Worm (Caenorhabditis elegans) whole organism, young adult: ENCODE data around the gene ppgn-1.

Experiments used
- dox-1 ChIP-seq: fragments of 200-800 bp; sonication (Bioruptor generic); IDR thresholded peaks from 2 replicates; pipeline ENCODE4 v1.3.6; 2022; ENCODE audit warnings: missing genetic modification reagents, missing genetic modification characterization, missing compliant biosample characterization
- ets-4 ChIP-seq: fragments of 200-800 bp; sonication (Bioruptor generic); optimal IDR thresholded peaks from 2 replicates; lab custom pipeline; 2018; ENCODE audit warnings: mild to moderate bottlenecking, missing genetic modification characterization, missing compliant biosample characterization
- nfyb-1 ChIP-seq: fragments of 200-800 bp; sonication (Bioruptor generic); IDR thresholded peaks from 2 replicates; pipeline ENCODE4 v1.3.6; 2022; ENCODE audit warnings: missing genetic modification reagents, missing genetic modification characterization, missing compliant biosample characterization
- nhr-179 ChIP-seq: sonication (generic microtip); optimal IDR thresholded peaks from 2 replicates; lab custom pipeline; 2016; ENCODE audit warnings: mild to moderate bottlenecking, missing genetic modification characterization, missing compliant biosample characterization
- nhr-80 ChIP-seq: sonication (generic microtip); optimal IDR thresholded peaks from 2 replicates; lab custom pipeline; 2016; ENCODE audit warnings: missing genetic modification characterization, missing compliant biosample characterization
- tlf-1 ChIP-seq: fragments of 200-800 bp; sonication (Bioruptor generic); optimal IDR thresholded peaks from 2 replicates; lab custom pipeline; 2018; ENCODE audit warnings: mild to moderate bottlenecking, missing genetic modification characterization, missing compliant biosample characterization
- zfh-2 ChIP-seq: fragments of 200-800 bp; sonication (Bioruptor generic); conservative IDR thresholded peaks from 2 replicates; pipeline ENCODE4 v1.3.6; 2022; ENCODE audit warnings: missing genetic modification reagents, missing genetic modification characterization, missing compliant biosample characterization

ppgn-1 gene

DNA sequence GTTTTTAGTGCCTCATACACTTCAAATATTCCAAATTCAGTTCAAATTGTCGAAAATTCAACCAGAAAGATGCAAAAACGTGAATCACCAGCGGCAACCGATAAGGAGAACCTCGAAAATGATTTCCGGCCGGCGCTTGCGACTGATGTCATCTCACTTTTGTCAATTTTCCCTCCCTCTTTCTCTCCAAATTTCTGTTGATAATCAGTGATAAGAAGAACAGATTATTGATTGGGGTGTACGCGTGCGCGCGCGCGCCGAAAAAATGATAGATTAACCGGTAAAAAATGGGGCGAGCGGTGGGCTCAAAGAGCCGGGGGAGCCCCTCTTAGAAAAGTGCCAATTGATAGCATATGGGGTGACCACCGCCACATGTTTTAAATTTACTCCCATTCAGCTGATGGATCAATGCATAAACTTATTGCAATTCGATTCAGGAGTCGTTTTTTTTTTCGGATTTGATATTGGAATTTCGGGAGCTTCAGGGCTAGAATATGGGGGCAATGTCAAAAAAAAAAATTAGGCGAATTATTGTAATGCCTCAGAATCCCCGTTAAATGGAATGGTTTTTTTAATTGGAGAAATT, 64.2 kb downstream of the ppgn-1 start:
- peak; percentile 12 for TF ChIP-seq ets-4
- 0 out of 2 replicates have a peak, but pooled peaks have one; percentile 53 for TF ChIP-seq zfh-2
- 0 out of 2 replicates have a peak, but pooled peaks have one; percentile 25 for TF ChIP-seq nfyb-1 (GFP tag; lab: Robert Waterston, UW)
- TF ChIP-seq nhr-179 (tag; lab: Kevin White, UChicago) = no peak
- TF ChIP-seq tlf-1 (GFP tag; lab: Kevin White, UChicago) = no peak
- peak; percentile 73 for TF ChIP-seq dox-1 (GFP tag; lab: Robert Waterston, UW)
- peak; percentile 82 for TF ChIP-seq nhr-80 (tag; lab: Kevin White, UChicago)
- TF ChIP-seq, all 124 proteins: peak for 5
